Worm (Caenorhabditis elegans): Measurements from ENCODE around the gene cpg-20.

cpg-20 gene

ce11 chrIV:6076128-6076527 is at the start of gene cpg-20:
Gene cpg-20, minus strand, starts transcription at chrIV:6076228.
- no peak for TF ChIP-seq B0310.2 (tag; optimal IDR thresholded peaks at IDR 0.05)
- no peak for TF ChIP-seq ama-1 (optimal IDR thresholded peaks at IDR 0.05)
- no peak for TF ChIP-seq aly-1 (tag; optimal IDR thresholded peaks at IDR 0.05)
- TF ChIP-seq tra-4 (tag; optimal IDR thresholded peaks at IDR 0.05) = no peak
- TF ChIP-seq sea-1 (GFP tag; conservative IDR thresholded peaks at IDR 0.05) = no peak
- TF ChIP-seq scrt-1 (GFP tag; IDR thresholded peaks at IDR 0.05) = no peak
- no peak for TF ChIP-seq tbx-37 (GFP tag; conservative IDR thresholded peaks at IDR 0.05)
- TF ChIP-seq hmbx-1 (tag; optimal IDR thresholded peaks at IDR 0.05) = no peak
- no peak for TF ChIP-seq F13C5.2 (tag; optimal IDR thresholded peaks at IDR 0.05)
- no peak for TF ChIP-seq ceh-36 (tag; optimal IDR thresholded peaks at IDR 0.05)
- no peak for TF ChIP-seq hnd-1 (tag; optimal IDR thresholded peaks at IDR 0.05)
- TF ChIP-seq flt-1 (GFP tag; IDR thresholded peaks at IDR 0.05) = no peak

- TF ChIP-seq B0310.2 (tag; optimal IDR thresholded peaks at IDR 0.05) = no peak
- peak; percentile 39; the same call in 1 of the 2 replicates for TF ChIP-seq pes-1 (GFP tag; IDR thresholded peaks at IDR 0.05)
Measured at ce11 chrIV:6117741-6118265, 41.8 kb upstream of the cpg-20 start, which contains the start of gene zen-4. Gene zen-4, plus strand, starts transcription at chrIV:6118215.

ce11 chrIV:6112291-6112690 is 36.3 kb upstream of the cpg-20 start, which contains the start of gene M03D4.3:
Gene M03D4.3, minus strand, starts transcription at chrIV:6112391.
- no peak for TF ChIP-seq ceh-36 (tag; optimal IDR thresholded peaks at IDR 0.05)
- no peak for TF ChIP-seq hmbx-1 (tag; optimal IDR thresholded peaks at IDR 0.05)
- TF ChIP-seq F13C5.2 (tag; optimal IDR thresholded peaks at IDR 0.05) = no peak
- no peak for TF ChIP-seq ets-7 (tag; optimal IDR thresholded peaks at IDR 0.05)
- no peak for TF ChIP-seq B0310.2 (tag; optimal IDR thresholded peaks at IDR 0.05)
- no peak for TF ChIP-seq hnd-1 (tag; optimal IDR thresholded peaks at IDR 0.05)
- no peak for TF ChIP-seq pes-1 (GFP tag; IDR thresholded peaks at IDR 0.05)
- no peak for TF ChIP-seq tbx-37 (GFP tag; conservative IDR thresholded peaks at IDR 0.05)
- no peak for TF ChIP-seq aly-1 (tag; optimal IDR thresholded peaks at IDR 0.05)
- no peak for TF ChIP-seq flt-1 (GFP tag; IDR thresholded peaks at IDR 0.05)

ce11 chrIV:6108665-6109064 is 32.6 kb upstream of the cpg-20 start:
- no peak for TF ChIP-seq scrt-1 (GFP tag; IDR thresholded peaks at IDR 0.05)
- no peak for TF ChIP-seq tbx-37 (GFP tag; conservative IDR thresholded peaks at IDR 0.05)
- no peak for TF ChIP-seq aly-1 (tag; optimal IDR thresholded peaks at IDR 0.05)
- TF ChIP-seq sea-1 (GFP tag; conservative IDR thresholded peaks at IDR 0.05) = no peak
- no peak for TF ChIP-seq tra-4 (tag; optimal IDR thresholded peaks at IDR 0.05)
- no peak for TF ChIP-seq hnd-1 (tag; optimal IDR thresholded peaks at IDR 0.05)
- no peak for TF ChIP-seq flt-1 (GFP tag; IDR thresholded peaks at IDR 0.05)

- TF ChIP-seq flt-1 (GFP tag; IDR thresholded peaks at IDR 0.05) (no peak), hmbx-1 (tag; optimal IDR thresholded peaks at IDR 0.05) (no peak), sea-1 (GFP tag; conservative IDR thresholded peaks at IDR 0.05) (no peak), scrt-1 (GFP tag; IDR thresholded peaks at IDR 0.05) (no peak), tbx-11 (GFP tag; IDR thresholded peaks at IDR 0.05) (no peak), ama-1 (optimal IDR thresholded peaks at IDR 0.05) (no peak), ets-7 (tag; optimal IDR thresholded peaks at IDR 0.05) (no peak), tbx-37 (GFP tag; conservative IDR thresholded peaks at IDR 0.05) (no peak), B0310.2 (tag; optimal IDR thresholded peaks at IDR 0.05) (no peak)
Measured at ce11 chrIV:6104446-6104845, 28.4 kb upstream of the cpg-20 start.

ce11 chrIV:6099770-6100169 is 23.7 kb upstream of the cpg-20 start:
- no peak for TF ChIP-seq F13C5.2 (tag; optimal IDR thresholded peaks at IDR 0.05)
- TF ChIP-seq B0310.2 (tag; optimal IDR thresholded peaks at IDR 0.05) = no peak
- no peak for TF ChIP-seq aly-1 (tag; optimal IDR thresholded peaks at IDR 0.05)
- no peak for TF ChIP-seq tra-4 (tag; optimal IDR thresholded peaks at IDR 0.05)
- TF ChIP-seq hmbx-1 (tag; optimal IDR thresholded peaks at IDR 0.05) = no peak
- TF ChIP-seq hmg-4 (GFP tag; optimal IDR thresholded peaks at IDR 0.05) = no peak
- no peak for TF ChIP-seq scrt-1 (GFP tag; IDR thresholded peaks at IDR 0.05)
- no peak for TF ChIP-seq ama-1 (optimal IDR thresholded peaks at IDR 0.05)
- no peak for TF ChIP-seq ceh-36 (tag; optimal IDR thresholded peaks at IDR 0.05)
- no peak for TF ChIP-seq flt-1 (GFP tag; IDR thresholded peaks at IDR 0.05)
- no peak for TF ChIP-seq hnd-1 (tag; optimal IDR thresholded peaks at IDR 0.05)
- TF ChIP-seq tbx-11 (GFP tag; IDR thresholded peaks at IDR 0.05) = no peak
- no peak for TF ChIP-seq ceh-13 (GFP tag; optimal IDR thresholded peaks at IDR 0.05)
- TF ChIP-seq sea-1 (GFP tag; conservative IDR thresholded peaks at IDR 0.05) = no peak
- no peak for TF ChIP-seq ets-7 (tag; optimal IDR thresholded peaks at IDR 0.05)

ce11 chrIV:6097040-6097928 is 21.3 kb upstream of the cpg-20 start:
- peak; percentile 72 for TF ChIP-seq hmg-4 (GFP tag; optimal IDR thresholded peaks at IDR 0.05)
- TF ChIP-seq scrt-1 (GFP tag; IDR thresholded peaks at IDR 0.05) = no peak
- peak; percentile 46 for TF ChIP-seq F13C5.2 (tag; optimal IDR thresholded peaks at IDR 0.05)
- no peak for TF ChIP-seq B0310.2 (tag; optimal IDR thresholded peaks at IDR 0.05)
- peak; percentile 21 for TF ChIP-seq ceh-36 (tag; optimal IDR thresholded peaks at IDR 0.05)
- no peak for TF ChIP-seq ceh-13 (GFP tag; optimal IDR thresholded peaks at IDR 0.05)

ce11 chrIV:6095357-6095858 is 19.4 kb upstream of the cpg-20 start, which contains the start of gene lag-1:
Gene lag-1, plus strand, starts transcription at chrIV:6095407.
- TF ChIP-seq tbx-37 (GFP tag; conservative IDR thresholded peaks at IDR 0.05) = no peak
- no peak for TF ChIP-seq B0310.2 (tag; optimal IDR thresholded peaks at IDR 0.05)
- TF ChIP-seq ceh-36 (tag; optimal IDR thresholded peaks at IDR 0.05) = no peak
- no peak for TF ChIP-seq scrt-1 (GFP tag; IDR thresholded peaks at IDR 0.05)
- TF ChIP-seq F13C5.2 (tag; optimal IDR thresholded peaks at IDR 0.05) = no peak
- TF ChIP-seq tbx-11 (GFP tag; IDR thresholded peaks at IDR 0.05) = no peak
- TF ChIP-seq hmg-4 (GFP tag; optimal IDR thresholded peaks at IDR 0.05) = no peak
- no peak for TF ChIP-seq ceh-13 (GFP tag; optimal IDR thresholded peaks at IDR 0.05)
- no peak for TF ChIP-seq hmbx-1 (tag; optimal IDR thresholded peaks at IDR 0.05)
- no peak for TF ChIP-seq ets-7 (tag; optimal IDR thresholded peaks at IDR 0.05)
- no peak for TF ChIP-seq sea-1 (GFP tag; conservative IDR thresholded peaks at IDR 0.05)
- no peak for TF ChIP-seq hnd-1 (tag; optimal IDR thresholded peaks at IDR 0.05)
